Fruit fly (Drosophila melanogaster) whole organism, larva: ENCODE data around the gene MtnD.

ENCODE experiments used
- noc ChIP-seq: fragments of 200-800 bp; sonication (Bioruptor generic); optimal IDR thresholded peaks from 3 replicates; lab custom pipeline; 2019; ENCODE audit warnings: missing biosample characterization, mild to moderate bottlenecking, missing genetic modification characterization, moderate library complexity

The MtnD gene

dm6 chr3R:20534575-20534974, at the start of gene MtnD, which contains the start of gene MtnE:
TSS of gene MtnD (plus strand) at chr3R:20534962.
TSS of gene MtnE (minus strand) at chr3R:20534704.
- no peak for TF ChIP-seq noc (tag; lab: Kevin White, UChicago)

DNA sequence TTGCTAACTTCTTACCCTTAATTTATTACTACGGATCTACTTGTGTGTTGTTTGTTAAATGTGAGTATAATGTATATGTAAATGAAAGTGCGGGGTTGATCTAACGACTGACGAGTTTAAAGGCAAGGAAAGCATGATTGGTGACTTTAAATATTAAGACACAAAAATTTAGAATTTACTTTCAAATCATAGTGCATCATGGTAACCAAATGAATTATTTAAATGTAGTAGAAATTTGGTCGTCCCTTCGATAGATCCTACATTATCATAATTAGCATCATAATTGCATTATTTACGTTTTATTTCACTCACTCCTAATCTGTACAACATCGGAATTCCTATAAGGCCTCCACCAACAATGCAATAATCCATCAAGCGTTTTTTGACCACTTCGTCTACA, 33.4 kb upstream of the MtnD start, which contains the start of gene Dic2:
TSS of gene Dic2 (minus strand) at position 101 of the 400 bp plus-strand sequence.
- TF ChIP-seq noc (tag; lab: Kevin White, UChicago): no peak

DNA sequence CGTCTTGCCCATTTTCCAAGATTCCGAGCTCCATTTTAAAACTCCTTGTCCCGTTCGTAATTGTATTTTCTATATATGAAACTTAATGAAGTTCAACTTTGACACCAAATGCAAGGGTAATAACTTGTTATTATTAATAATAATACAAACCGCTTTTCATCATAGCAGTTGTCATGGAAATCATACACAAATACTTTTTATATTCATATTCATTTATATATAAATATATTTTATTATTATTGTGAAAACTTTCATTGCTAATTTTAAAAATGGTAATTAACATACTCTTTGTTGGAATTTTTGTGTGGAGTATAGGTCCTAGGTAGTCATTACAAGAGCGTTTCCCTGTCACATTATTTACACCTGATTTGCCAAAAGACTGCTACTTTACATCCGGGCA, 32.9 kb upstream of the MtnD start, which contains the start of gene CG46441:
TSS of gene CG46441 (minus strand) at position 101 of the 400 bp plus-strand sequence.
- no peak for TF ChIP-seq noc (tag; lab: Kevin White, UChicago)

DNA sequence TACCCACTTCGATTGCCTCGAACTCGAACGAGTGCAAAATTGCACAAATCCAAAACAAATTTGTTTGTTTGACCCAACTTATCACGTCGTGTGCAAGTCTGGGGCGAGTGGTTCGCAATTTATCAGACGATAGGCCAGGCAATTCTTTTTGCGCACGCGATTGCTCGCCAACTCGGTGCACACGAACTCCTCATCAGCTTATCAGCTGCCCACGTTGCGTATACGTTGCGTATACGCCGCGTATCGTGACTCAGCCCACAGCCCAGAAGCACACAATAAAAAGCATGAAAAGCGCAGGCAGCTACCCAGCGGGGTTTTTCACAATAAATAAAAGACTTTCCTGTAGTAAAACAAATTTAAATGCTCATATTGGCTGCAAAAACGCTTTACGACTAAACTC, 31.1 kb upstream of the MtnD start, which contains the start of gene MtnB:
TSS of gene MtnB (minus strand) at position 101 of the 400 bp plus-strand sequence.
- TF ChIP-seq noc (tag; lab: Kevin White, UChicago): no peak

DNA sequence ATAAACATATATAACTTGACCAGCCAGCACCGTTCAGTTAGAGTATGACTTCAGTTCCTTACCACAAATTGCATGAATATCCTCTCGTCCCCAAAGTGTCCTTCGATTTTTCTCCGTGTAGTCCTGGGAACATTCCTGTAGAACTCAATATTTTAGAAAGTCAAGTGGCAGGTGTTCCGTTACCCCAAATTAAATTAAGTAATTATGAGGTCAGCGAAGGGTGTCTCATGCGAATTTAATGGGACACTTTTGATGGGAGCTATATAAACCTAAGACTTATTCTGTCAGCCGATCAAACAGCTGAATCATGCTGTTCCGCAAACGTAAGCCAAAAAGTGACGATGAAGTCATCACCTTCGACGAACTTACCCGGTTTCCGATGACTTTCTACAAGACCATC, 30.3 kb upstream of the MtnD start, which contains the start of gene Or92a:
TSS of gene Or92a (plus strand) at position 301 of the 400 bp plus-strand sequence.
- no peak for TF ChIP-seq noc (tag; lab: Kevin White, UChicago)

DNA sequence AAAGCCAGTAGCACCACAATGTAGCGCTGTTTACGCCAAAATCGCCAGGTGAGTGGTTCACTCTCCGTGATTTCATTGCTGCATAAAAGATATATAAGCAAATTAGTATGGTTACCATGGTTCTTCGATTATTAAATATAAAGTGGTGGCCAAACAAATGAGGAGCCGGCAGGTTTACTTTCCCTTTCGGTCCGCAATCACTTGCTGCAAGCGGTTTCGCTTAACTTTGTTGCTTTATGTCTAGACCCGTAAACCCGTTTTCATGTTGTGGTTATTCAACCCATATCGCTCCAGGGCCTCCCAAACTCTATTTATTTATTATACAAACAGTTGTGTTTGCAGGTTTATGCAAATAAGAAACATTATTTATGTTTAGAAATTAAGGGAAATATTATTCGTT, 25.4 kb upstream of the MtnD start:
- TF ChIP-seq noc (tag; lab: Kevin White, UChicago): no peak

- TF ChIP-seq noc (tag; lab: Kevin White, UChicago): no peak
Measured at dm6 chr3R:20512368-20512767, 22.4 kb upstream of the MtnD start, which contains the start of gene MFS9. TSS of gene MFS9 (minus strand) at chr3R:20512468.

dm6 chr3R:20542283-20543144, 7.8 kb downstream of the MtnD start:
- no peak for TF ChIP-seq noc (tag; lab: Kevin White, UChicago)

- TF ChIP-seq noc (tag; lab: Kevin White, UChicago): no peak
Measured at dm6 chr3R:20543220-20543619, 8.5 kb downstream of the MtnD start.

dm6 chr3R:20543719-20544118, 9.0 kb downstream of the MtnD start:
- no peak for TF ChIP-seq noc (tag; lab: Kevin White, UChicago)

DNA sequence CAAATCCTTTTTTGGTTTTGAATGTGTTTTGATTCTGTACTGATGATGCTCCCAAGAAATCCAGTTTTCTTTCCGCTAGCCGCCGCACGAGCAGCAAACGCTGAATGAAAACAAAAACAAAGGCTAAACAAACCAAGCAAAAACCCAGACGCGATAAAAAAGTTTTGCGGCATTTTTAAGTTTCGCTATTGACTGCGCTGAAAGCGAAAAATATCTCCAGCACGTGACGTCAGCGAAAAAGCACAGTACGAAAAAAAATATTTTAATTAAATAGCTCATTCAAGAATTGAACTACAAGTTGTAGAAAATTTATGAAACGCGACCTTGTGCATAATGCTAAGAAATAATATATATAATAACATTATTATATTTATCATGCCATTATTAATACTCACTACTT, 10.2 kb downstream of the MtnD start:
- TF ChIP-seq noc (tag; lab: Kevin White, UChicago): no peak

- peak; percentile 10 for TF ChIP-seq noc (tag; lab: Kevin White, UChicago)
Measured at dm6 chr3R:20545678-20546077, 10.9 kb downstream of the MtnD start.

- TF ChIP-seq noc (tag; lab: Kevin White, UChicago): peak; percentile 73
Measured at dm6 chr3R:20546662-20547620, 12.2 kb downstream of the MtnD start.

DNA sequence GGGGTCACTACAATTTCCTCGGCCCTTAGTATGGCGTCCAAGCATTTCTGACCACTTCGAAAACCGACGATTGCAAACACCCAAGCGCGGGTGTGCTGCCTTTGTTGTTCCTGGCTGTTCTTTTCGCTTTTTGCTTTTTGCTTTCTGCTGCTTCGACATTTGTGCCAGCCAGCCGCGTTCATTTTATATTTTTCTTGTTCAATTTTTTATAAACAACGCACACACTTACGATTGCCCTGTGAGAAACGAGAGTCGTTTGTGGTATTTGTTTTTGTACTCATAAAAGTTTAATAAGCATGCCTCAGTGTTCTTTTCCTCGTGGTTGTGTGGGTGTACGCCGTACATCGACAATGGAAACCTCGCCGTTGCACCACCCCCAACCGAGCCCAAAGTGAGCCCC, 13.0 kb downstream of the MtnD start:
- no peak for TF ChIP-seq noc (tag; lab: Kevin White, UChicago)

DNA sequence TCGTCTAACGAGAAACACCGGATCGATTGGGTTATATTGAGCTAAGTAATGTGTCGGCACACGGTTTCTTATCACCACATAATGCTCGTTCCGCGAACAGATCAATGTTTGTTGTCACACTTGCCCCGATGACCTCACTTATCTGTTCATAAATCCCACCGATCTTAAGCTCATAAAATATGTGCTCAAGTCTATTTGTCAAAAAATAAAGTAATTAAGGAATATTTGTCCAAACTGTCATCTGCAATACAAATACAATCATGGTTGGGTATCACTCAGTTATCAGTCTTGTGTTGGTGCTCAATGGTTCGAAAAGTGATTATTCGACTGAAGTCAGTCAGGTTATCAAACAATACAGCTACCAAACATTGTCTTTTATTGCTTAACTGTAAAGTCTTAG, 13.5 kb downstream of the MtnD start:
- TF ChIP-seq noc (tag; lab: Kevin White, UChicago): peak; percentile 93
